Fruit fly (Drosophila melanogaster) whole organism, prepupa: Measurements from ENCODE around the gene Polr2C.

Source experiments
- CG31627 ChIP-seq: fragments of 200-800 bp; sonication (Bioruptor generic); optimal IDR thresholded peaks from 3 replicates; lab custom pipeline; 2016; ENCODE audit warnings: missing biosample characterization, missing genetic modification characterization
- CG3919 ChIP-seq: fragments of 200-800 bp; sonication (Bioruptor generic); optimal IDR thresholded peaks from 3 replicates; lab custom pipeline; 2016; ENCODE audit warnings: missing biosample characterization, missing genetic modification characterization

dm6 chr2L:13803032-13803661, 30.0 kb upstream of the Polr2C start, which contains the start of gene CAH1:
- TF ChIP-seq CG3919 = no peak
- TF ChIP-seq CG31627 (GFP tag; lab: Kevin White, UChicago) = no peak
